Worm (Caenorhabditis elegans) whole organism, L4/young adult: ENCODE measurements around the gene gasr-8.

Experiments used
- W03F9.2 ChIP-seq: fragments of 150-350 bp; optimal IDR thresholded peaks from 2 replicates; lab custom pipeline; 2014; ENCODE audit warnings: missing biosample characterization, missing genetic modification characterization
- dao-5 ChIP-seq: sonication (generic microtip); optimal IDR thresholded peaks from 2 replicates; lab custom pipeline; 2016; ENCODE audit warnings: missing genotype, missing genetic modification characterization, moderate library complexity, missing compliant biosample characterization
- him-1 ChIP-seq: sonication (generic microtip); optimal IDR thresholded peaks from 2 replicates; lab custom pipeline; 2016; ENCODE audit warnings: missing genotype, missing genetic modification reagents, missing genetic modification characterization, missing compliant biosample characterization

gasr-8 gene

DNA sequence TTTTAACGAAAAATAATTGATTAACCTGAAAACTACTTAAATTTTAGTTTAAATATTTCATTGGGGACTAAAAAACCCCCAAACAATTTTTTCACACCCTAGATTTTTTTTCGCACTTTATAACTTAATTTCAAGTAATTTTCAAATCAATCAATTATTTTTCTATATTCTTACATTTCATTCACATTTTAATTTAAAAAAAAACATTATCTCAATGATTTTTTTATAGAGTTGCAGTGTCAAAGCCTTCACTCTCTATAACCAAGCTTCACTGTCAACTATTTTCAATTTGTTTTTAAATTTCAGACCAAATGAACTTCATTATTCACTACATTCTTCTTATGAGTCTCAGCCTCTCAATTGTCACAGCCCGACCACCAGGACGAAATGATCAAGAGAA is 37.7 kb downstream of the gasr-8 start, which contains the start of gene Y50E8A.1:
Gene Y50E8A.1, plus strand, starts transcription at position 301 of the 400 bp plus-strand sequence.
- no peak for TF ChIP-seq W03F9.2 (tag; lab: Kevin White, UChicago)
- TF ChIP-seq dao-5 (tag; lab: Kevin White, UChicago): no peak
- no peak for TF ChIP-seq him-1 (tag; lab: Kevin White, UChicago)

DNA sequence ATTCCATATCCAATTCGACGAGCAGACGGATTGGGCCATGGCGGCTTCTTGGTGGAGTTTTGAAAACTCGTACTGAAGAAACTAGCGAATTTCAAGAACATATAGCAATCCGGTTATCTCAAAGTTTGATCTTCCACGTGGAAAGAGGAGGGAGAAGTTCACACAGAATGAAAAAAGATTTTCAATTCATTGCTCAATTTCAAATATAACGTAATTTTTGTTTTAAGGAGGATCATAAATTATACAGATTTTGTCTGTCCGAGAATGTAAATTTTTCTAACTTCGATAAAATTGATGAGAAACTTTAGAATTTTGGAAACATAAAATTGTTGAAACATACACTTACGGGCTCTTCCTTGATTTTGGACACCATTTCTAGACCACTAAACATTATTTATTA is 39.8 kb downstream of the gasr-8 start, which contains the start of gene Y50E8A.2:
Gene Y50E8A.2, minus strand, starts transcription at position 101 of the 400 bp plus-strand sequence.
- no peak for TF ChIP-seq W03F9.2 (tag; lab: Kevin White, UChicago)
- TF ChIP-seq him-1 (tag; lab: Kevin White, UChicago): no peak
- TF ChIP-seq dao-5 (tag; lab: Kevin White, UChicago): no peak

DNA sequence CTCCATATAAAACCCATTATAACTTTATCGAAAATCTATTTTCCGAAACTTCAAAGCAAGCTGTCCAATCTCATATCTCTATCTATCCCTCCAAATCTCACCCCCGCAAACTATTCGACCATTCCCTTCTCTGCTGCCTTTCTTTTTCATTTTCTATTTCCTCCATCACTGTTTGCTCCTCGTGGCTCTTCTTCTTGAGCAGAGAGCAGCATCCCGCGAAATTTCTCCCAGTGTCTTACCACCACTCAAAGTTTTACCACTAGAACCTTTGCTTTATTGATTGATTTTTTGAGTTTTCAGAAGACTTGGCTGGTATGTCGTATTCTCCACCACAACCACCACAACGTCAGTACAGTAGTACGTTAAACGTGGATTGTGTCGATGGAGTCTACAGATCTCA is 40.4 kb downstream of the gasr-8 start, which contains the start of gene oig-3:
Gene oig-3, plus strand, starts transcription at position 301 of the 400 bp plus-strand sequence.
- TF ChIP-seq him-1 (tag; lab: Kevin White, UChicago) (no peak), dao-5 (tag; lab: Kevin White, UChicago) (no peak), W03F9.2 (tag; lab: Kevin White, UChicago) (no peak)

DNA sequence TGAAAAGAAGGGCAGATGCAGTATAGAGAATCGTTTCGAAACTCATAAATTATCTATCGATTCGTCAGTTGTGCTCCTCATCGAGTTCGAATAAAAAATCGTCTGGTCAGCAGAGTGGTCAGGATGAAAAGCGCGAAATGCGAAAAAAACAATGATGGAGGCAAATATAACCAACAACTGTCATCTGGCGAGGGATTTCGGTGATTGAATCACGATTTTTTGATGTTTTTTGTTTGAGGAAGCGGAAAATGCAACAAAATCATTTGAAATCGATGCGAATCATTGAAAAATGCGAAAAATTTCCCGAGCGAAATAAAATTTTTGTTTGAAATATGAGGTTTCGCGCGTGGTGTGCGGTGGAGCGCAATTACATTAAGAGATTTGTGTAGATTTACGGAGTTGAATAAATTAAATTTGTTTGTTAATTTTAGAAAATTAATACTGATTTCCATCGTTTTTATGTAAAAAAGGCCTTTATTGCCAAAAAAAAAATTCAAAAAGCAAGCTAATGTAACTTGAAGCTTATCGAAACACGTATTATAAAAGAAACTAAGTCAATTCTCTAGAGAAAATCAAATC is 45.4 kb downstream of the gasr-8 start, which contains the start of gene unc-61:
Gene unc-61, minus strand, starts transcription at position 51 of the 579 bp plus-strand sequence.
- TF ChIP-seq dao-5 (tag; lab: Kevin White, UChicago): no peak
- TF ChIP-seq him-1 (tag; lab: Kevin White, UChicago): no peak
- no peak for TF ChIP-seq W03F9.2 (tag; lab: Kevin White, UChicago)

DNA sequence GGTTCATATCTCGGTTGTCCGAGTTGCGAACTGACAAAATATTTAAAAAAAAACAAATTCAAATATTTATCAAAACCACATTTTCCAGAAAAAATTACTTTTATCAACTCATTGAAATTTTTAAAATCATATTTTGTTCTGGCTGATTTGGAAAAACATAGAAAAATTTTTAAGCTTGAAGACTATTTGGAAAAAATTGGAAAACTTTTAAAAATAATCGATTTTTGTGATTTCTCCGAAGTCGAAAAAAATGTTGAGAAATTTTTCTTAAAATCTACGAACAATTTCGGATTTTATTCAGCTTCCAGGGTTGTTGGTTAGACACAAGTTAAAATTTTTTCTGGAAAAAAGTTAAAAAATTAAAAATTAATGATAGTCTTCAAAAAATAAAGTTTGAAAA is 47.9 kb downstream of the gasr-8 start, which contains the start of gene Y50E8A.5:
Gene Y50E8A.5, minus strand, starts transcription at position 101 of the 400 bp plus-strand sequence.
- no peak for TF ChIP-seq him-1 (tag; lab: Kevin White, UChicago)
- no peak for TF ChIP-seq dao-5 (tag; lab: Kevin White, UChicago)
- no peak for TF ChIP-seq W03F9.2 (tag; lab: Kevin White, UChicago)

DNA sequence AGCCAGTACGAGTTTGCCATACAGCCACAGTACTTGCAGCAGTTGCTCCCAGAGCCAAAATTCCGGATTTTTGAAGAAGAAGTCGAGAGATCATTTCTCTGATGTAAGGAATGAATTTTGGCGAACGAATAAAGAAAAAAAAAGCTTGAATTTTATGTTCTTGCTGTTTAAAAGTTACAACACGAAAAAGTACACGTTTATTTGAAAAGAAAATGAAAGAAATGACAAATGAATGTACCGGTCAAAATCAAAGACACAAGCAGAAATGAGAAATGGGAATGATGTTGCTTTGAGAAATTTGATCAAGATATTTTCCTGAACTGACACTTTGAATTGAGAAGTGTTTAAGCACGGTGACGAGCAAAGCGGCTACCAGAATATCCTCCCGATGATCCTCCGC is 52.3 kb downstream of the gasr-8 start, which contains the start of gene Y50E8A.6:
Gene Y50E8A.6, minus strand, starts transcription at position 101 of the 400 bp plus-strand sequence.
- TF ChIP-seq dao-5 (tag; lab: Kevin White, UChicago): no peak
- TF ChIP-seq him-1 (tag; lab: Kevin White, UChicago): no peak
- no peak for TF ChIP-seq W03F9.2 (tag; lab: Kevin White, UChicago)
